Worm (Caenorhabditis elegans) whole organism, L4/young adult: ENCODE results near the gene ZK622.4.
A peak's percentile ranks its signal among the peaks of the same experiment; 100 is the strongest.

ENCODE experiments used
- W03F9.2 ChIP-seq: fragments of 150-350 bp; optimal IDR thresholded peaks from 2 replicates; lab custom pipeline; 2014; ENCODE audit warnings: missing biosample characterization, missing genetic modification characterization
- dao-5 ChIP-seq: sonication (generic microtip); optimal IDR thresholded peaks from 2 replicates; lab custom pipeline; 2016; ENCODE audit warnings: missing genotype, missing genetic modification characterization, moderate library complexity, missing compliant biosample characterization
- him-1 ChIP-seq: sonication (generic microtip); optimal IDR thresholded peaks from 2 replicates; lab custom pipeline; 2016; ENCODE audit warnings: missing genotype, missing genetic modification reagents, missing genetic modification characterization, missing compliant biosample characterization

Gene ZK622.4

DNA sequence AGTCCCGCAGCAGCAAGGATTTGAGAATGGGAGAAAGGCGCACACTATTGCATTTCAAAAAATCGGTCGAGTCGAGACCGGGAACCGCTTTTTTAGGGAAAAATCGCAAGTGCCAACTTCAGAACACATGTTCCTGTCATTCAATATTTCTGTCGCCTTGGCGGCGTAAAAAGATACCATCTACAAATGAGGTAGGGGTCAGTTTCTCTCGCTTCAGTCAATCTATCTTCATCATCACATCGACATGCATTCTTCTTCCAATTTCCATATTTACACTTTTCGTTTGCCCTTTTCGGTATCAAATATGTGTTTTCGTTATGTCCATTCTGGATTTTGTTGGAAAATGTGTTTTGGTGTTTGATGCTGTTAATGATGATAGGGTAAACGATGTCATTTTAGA lies 5.2 kb downstream of the ZK622.4 start:
- TF ChIP-seq him-1 = no peak
- TF ChIP-seq W03F9.2 (tag; lab: Kevin White, UChicago) = no peak
- TF ChIP-seq dao-5 (tag; lab: Kevin White, UChicago) = no peak

DNA sequence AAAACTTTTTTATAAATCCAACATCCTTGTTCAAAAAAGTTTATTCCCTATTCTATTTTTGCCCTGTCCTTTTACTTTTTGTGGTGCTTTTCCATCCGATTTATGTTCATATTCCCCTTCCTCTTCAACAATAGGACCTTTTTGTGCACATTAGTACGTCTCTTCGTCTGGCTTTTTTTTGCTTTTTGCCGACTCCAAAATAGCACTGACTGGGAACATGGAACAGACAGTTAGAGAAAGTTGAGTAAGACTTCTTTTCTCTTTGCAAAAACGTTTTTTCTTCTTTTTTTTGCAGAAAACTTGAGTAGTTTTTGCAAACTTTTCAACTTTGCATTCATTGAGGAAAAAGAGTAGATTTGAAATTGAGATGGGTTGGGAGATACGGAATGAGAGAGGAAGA lies 9.3 kb downstream of the ZK622.4 start:
- no peak for TF ChIP-seq him-1
- TF ChIP-seq dao-5 (tag; lab: Kevin White, UChicago) = no peak
- TF ChIP-seq W03F9.2 (tag; lab: Kevin White, UChicago) = no peak

DNA sequence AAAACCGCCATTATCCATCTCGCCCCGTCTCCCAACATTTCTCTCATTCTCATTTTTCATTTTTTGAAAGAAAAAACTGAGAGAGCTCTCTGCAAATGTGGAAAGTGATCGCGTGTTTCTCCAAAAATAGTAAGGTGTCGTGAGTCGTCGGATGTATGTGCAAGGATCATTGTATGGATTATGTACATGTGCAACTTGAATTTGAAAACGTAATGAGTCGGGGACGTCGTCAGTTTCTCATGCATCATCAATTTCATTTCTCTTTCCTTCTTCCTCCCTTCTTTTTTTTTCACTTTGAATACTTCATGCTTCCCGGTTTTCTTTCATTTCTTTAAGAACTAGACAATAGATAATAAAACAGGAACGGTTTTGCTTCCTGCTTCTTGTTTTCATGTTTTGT lies 12.6 kb downstream of the ZK622.4 start:
- TF ChIP-seq dao-5 (tag; lab: Kevin White, UChicago) (no peak), W03F9.2 (tag; lab: Kevin White, UChicago) (no peak), him-1 (no peak)

DNA sequence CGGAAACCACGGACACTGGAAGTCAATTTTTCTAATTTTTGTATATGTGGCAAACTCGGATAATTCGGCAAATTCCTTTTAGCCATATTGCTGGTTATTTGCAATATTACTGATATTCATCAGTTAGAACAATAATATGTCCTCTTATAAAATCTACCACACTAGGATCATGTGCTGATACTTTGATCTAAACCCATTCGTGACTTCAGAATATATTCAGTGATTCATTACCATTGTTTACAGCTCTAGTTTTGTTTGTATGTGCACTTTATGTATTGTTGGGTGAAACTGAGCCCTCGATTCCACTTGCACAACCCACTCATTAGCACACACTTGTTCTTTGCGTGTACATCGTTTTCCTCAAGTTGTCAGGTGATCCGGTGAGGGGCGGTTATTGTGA lies 13.7 kb downstream of the ZK622.4 start:
- TF ChIP-seq dao-5 (tag; lab: Kevin White, UChicago) = no peak
- TF ChIP-seq him-1 = no peak

DNA sequence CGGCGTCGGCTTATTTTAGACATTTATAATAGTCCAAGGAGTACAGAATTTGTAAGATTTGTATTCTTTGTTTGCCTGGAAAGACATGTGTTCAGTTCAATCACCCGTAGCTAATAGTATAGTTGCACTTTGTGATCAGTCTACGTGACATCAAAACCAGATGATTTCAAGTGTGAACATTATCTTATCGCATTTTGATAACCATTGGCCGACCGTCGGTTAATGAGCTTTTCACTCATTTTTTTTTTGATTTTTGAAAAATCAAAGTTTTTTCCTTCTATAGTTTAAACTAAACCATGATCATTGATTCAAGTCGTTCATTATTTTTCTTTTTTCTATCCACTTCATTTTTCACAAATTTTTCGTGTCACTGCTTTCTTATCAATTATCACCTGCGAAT lies 14.7 kb downstream of the ZK622.4 start:
- TF ChIP-seq W03F9.2 (tag; lab: Kevin White, UChicago) = no peak
- no peak for TF ChIP-seq him-1
- TF ChIP-seq dao-5 (tag; lab: Kevin White, UChicago) = no peak

DNA sequence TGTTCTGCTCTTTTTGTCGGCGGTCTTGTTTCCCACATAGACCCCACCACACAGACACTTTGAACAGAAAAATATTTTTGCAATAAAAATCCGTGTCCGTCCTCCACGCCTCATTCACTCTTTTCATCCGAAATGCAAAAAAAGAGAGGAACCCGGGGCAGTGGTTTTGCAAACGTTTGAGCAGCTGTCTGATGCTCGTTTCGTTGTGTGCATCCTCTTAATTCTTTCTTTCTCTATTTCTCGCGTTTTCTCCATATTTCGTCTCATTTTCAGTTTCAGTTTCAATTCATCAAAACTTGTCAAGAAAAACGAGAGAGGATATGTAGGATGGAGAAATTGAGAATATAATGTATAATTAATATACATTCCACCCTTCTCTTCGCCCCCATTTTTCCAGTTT lies 16.5 kb downstream of the ZK622.4 start:
- no peak for TF ChIP-seq dao-5 (tag; lab: Kevin White, UChicago)
- TF ChIP-seq W03F9.2 (tag; lab: Kevin White, UChicago) = no peak
- TF ChIP-seq him-1 = no peak

DNA sequence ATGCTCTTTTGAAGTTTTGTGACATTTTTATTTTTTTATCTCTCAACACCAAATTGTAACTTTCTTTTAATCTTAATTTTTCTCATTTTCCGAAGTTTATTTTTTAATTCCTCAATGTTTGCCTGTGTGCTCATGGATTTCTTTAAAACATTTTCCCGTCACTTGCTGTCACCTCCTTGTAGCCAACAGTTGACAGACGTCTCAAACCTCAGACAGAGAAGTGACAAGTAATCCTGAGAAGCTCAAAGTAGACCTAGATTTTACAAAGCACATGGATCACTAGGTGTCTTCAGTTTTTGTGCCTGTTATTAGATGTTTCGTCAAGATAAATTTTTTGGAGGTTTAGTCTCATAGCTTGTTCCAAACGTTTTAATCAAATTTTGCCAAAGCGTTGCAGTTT lies 17.2 kb downstream of the ZK622.4 start:
- TF ChIP-seq him-1 (no peak), W03F9.2 (tag; lab: Kevin White, UChicago) (no peak), dao-5 (tag; lab: Kevin White, UChicago) (no peak)

DNA sequence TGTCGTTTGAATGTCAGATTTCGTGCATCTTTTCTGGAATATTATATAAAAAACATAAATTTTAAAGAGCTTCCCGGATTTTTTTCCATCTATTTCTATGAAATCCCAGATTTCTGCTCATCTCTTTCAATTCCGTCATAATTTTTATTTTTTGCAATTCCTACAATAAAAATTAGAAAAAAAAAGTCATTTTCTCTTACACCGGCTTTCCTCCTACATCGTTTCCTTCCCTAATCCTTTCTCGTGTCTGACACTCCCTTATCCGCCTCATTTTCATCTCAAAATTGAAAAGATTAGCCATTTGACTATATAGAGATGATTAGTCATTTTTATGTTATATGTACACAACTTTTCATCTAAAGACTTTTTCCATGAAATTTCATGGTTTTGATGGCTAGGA lies 18.3 kb downstream of the ZK622.4 start:
- no peak for TF ChIP-seq him-1
- no peak for TF ChIP-seq dao-5 (tag; lab: Kevin White, UChicago)
- no peak for TF ChIP-seq W03F9.2 (tag; lab: Kevin White, UChicago)

DNA sequence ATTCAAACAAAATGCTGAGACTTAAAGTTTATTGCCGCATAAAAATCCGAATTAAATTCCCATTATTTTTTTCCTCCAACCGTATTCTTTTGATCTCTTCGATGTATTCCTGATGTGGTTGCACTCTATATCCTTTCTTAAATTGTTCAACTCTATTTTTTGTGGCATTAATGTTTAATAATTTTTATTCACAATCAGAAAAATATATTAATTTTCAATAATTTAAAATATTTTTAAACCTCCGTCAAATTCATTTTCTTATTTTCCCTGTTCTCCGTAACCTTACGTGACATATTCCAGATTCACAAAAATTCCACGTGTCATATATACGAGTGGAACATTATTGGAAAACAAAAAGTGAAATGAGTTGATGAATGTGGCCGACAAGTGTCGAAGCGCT lies 19.2 kb downstream of the ZK622.4 start, which contains the start of gene gcy-12:
gcy-12 (plus strand) TSS at position 301 of the 400 bp plus-strand sequence.
- TF ChIP-seq W03F9.2 (tag; lab: Kevin White, UChicago) = no peak

DNA sequence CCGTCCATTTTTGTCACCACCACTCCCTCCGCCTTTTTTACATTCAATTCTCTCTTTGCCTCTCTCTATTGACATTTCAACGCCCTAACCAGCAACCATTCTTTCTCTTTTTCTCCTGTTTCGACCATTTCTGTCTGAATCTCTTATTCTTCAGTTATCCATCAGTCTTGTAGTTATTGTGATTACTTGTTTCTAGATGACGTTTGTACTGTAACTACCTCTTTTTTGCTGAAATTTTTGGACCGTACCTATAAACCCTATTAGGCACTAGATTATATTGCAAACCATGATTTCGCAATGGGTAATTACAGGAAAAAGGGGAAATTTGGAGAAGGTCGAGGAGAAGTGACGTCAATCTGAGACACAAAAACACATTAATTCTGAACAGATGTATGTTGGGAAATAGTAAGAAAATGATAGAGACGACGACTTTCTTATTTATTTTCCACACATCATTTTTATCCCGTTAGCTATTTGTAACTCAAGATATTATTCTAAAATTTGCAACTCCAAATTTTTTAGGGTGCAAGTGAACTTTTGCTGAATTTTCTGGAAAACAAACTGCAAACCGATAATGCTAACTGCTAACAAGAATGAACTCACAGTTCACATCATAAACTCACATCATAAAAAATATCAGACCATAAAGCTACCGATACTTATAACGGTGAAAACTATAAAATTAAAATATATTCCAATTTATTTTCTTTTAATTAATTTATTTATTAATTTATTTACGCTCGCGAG lies 27.9 kb downstream of the ZK622.4 start:
- TF ChIP-seq him-1 = no peak
- no peak for TF ChIP-seq dao-5 (tag; lab: Kevin White, UChicago)
- TF ChIP-seq W03F9.2 (tag; lab: Kevin White, UChicago) = no peak

DNA sequence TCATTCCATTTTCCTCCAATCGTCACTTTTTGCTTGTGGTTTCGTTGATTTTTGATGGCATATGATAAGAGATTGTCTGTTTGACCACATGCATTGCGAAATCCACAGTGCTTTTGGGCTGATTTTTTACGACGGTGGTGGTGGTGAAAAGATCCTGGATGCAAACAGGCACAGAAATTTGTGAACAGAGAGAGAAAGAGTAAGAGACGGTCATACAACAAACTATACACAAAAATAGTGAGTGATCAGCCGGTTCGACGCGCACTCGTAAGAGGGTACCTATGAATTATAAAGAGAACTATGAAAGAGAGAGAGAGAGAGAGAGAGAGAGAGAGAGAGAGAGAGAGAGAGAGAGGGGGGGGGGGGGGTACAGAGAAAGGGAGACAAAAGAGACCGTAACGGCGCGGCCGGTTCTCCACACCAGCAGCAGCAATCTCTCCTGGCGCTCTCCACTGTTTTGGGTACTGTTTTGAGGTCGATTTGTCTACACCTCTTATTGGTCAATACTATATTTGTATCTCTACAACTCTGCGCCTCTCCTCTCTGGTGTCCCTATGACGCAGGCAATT lies 29.3 kb downstream of the ZK622.4 start:
- no peak for TF ChIP-seq dao-5 (tag; lab: Kevin White, UChicago)
- peak; percentile 8 for TF ChIP-seq W03F9.2 (tag; lab: Kevin White, UChicago)
- TF ChIP-seq him-1 = no peak

DNA sequence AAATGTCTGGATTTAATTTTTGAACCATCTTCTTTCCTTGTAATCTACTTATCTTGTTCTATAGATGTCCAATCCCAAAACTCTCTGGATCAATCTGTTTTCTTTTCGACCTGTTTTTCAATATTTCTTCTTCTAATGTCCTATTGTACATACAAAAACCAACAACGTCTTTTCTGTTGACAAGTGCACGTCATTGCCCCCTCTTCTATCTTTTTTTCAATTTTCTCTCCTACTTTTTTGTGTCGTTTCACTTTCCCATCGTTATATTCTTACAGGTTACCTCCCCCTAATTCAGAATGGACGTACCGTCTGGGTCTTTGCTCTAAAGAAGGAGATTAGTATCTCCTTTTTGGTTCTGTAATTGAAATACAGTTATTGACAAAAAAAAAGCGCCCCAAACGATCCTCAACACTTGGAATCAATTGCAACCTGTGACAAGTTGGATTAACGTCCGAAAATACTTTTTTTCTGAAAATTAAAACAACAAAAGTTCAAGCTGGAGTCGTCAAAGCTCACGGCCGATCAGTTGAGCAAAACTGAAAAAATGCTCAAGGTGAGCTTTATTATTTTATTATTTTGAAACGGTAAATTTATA lies 30.3 kb downstream of the ZK622.4 start, which contains the start of gene vhp-1:
vhp-1 (plus strand) TSS at position 545 of the 595 bp plus-strand sequence.
- no peak for TF ChIP-seq W03F9.2 (tag; lab: Kevin White, UChicago)
- no peak for TF ChIP-seq him-1
- no peak for TF ChIP-seq dao-5 (tag; lab: Kevin White, UChicago)

DNA sequence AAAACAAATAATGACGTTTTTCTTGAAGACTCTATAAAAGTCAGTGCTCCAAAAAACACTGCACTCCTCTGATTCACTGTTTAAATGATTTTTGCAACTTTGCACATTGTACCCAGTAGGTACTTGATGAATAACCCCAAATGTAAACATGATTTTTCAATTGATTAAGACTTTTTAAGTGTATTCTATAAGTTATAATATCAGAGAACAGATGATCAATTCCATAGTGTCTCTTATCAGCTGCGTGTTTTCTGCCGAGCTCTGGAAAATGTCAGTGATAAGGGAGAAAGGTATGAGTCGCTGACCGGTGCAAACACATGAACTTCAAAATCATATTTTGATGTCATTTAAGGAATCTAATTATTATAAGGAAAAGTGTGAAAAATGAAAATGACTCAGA lies 31.3 kb downstream of the ZK622.4 start:
- TF ChIP-seq him-1 (no peak), dao-5 (tag; lab: Kevin White, UChicago) (no peak)

DNA sequence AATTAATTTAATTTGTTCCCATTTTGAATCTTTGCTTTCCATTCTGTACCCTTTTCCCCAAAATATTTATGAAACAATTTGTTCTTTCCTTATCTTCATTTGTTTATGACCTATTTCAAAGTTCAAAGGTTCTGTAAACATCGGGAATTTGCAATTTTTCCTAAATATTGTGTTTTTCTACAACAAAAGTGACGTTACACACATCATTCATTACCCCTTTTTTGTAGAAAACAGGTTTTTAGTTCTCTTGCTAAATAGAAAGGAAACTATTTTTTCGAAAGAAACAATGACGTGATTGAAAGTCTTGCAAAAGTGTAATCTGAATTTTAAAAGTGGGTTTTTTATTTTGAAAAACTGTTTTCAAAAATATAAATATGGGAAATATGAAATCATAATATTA lies 32.2 kb downstream of the ZK622.4 start:
- TF ChIP-seq him-1 (no peak), W03F9.2 (tag; lab: Kevin White, UChicago) (no peak), dao-5 (tag; lab: Kevin White, UChicago) (no peak)
